Worm (Caenorhabditis elegans): ENCODE results near the gene srp-6.

Gene srp-6

ce11 chrV:7379384-7379783, 6.5 kb downstream of the srp-6 start, which contains the start of gene srsx-24:
Gene srsx-24 (minus strand): TSS chrV:7379484.
- no peak for TF ChIP-seq ztf-11 (tag; optimal IDR thresholded peaks at IDR 0.05)
- no peak for TF ChIP-seq nhr-237 (tag; optimal IDR thresholded peaks at IDR 0.05)
- TF ChIP-seq dmd-4 (tag; optimal IDR thresholded peaks at IDR 0.05) = no peak
- no peak for TF ChIP-seq unc-62 (GFP tag; optimal IDR thresholded peaks at IDR 0.05)
- no peak for TF ChIP-seq nhr-12 (tag; optimal IDR thresholded peaks at IDR 0.05)
- no peak for TF ChIP-seq sma-9 (GFP tag; optimal IDR thresholded peaks at IDR 0.05)
- no peak for TF ChIP-seq sma-9 (tag; optimal IDR thresholded peaks at IDR 0.05)

ce11 chrV:7374090-7374489, 11.8 kb downstream of the srp-6 start, which contains the start of gene srx-56:
Gene srx-56 (plus strand): TSS chrV:7374390.
- TF ChIP-seq nhr-237 (tag; optimal IDR thresholded peaks at IDR 0.05) = no peak

ce11 chrV:7369578-7369977, 16.3 kb downstream of the srp-6 start, which contains the start of gene srj-14:
Gene srj-14 (plus strand): TSS chrV:7369708.
- TF ChIP-seq ztf-4 (tag; optimal IDR thresholded peaks at IDR 0.05) (no peak), mbf-1 (tag; optimal IDR thresholded peaks at IDR 0.05) (no peak), Y55F3AM.14 (GFP tag; optimal IDR thresholded peaks at IDR 0.05) (no peak), aly-2 (tag; optimal IDR thresholded peaks at IDR 0.05) (no peak), nhr-21 (tag; optimal IDR thresholded peaks at IDR 0.05) (no peak), nhr-129 (tag; optimal IDR thresholded peaks at IDR 0.05) (no peak), lsy-2 (tag; optimal IDR thresholded peaks at IDR 0.05) (no peak), nhr-25 (tag; optimal IDR thresholded peaks at IDR 0.05) (no peak), lin-39 (tag; optimal IDR thresholded peaks at IDR 0.05) (no peak), fos-1 (tag; optimal IDR thresholded peaks at IDR 0.05) (no peak), elt-1 (tag; optimal IDR thresholded peaks at IDR 0.05) (no peak), mab-5 (tag; optimal IDR thresholded peaks at IDR 0.05) (no peak), skn-1 (tag; optimal IDR thresholded peaks at IDR 0.05) (no peak), nhr-237 (tag; optimal IDR thresholded peaks at IDR 0.05) (no peak), ceh-82 (tag; optimal IDR thresholded peaks at IDR 0.05) (no peak), nhr-23 (tag; optimal IDR thresholded peaks at IDR 0.05) (no peak), sma-3 (GFP tag; optimal IDR thresholded peaks at IDR 0.05) (no peak)

ce11 chrV:7364951-7365350, 21.0 kb downstream of the srp-6 start, which contains the start of gene exc-13:
Gene exc-13 (plus strand): TSS chrV:7365251.
- TF ChIP-seq lsy-2 (tag; optimal IDR thresholded peaks at IDR 0.05) (no peak), ztf-4 (tag; optimal IDR thresholded peaks at IDR 0.05) (no peak), sem-4 (tag; optimal IDR thresholded peaks at IDR 0.05) (no peak), dmd-4 (tag; optimal IDR thresholded peaks at IDR 0.05) (no peak), unc-39 (tag; optimal IDR thresholded peaks at IDR 0.05) (no peak), crh-2 (tag; optimal IDR thresholded peaks at IDR 0.05) (no peak), elt-1 (tag; optimal IDR thresholded peaks at IDR 0.05) (no peak), peb-1 (tag; optimal IDR thresholded peaks at IDR 0.05) (no peak), nhr-25 (tag; optimal IDR thresholded peaks at IDR 0.05) (no peak), lin-13 (GFP tag; optimal IDR thresholded peaks at IDR 0.05) (no peak)

ce11 chrV:7364059-7364458, 21.8 kb downstream of the srp-6 start, which contains the start of gene cyp-35A2:
Gene cyp-35A2 (minus strand): TSS chrV:7364182.
- TF ChIP-seq gmeb-1 (tag; optimal IDR thresholded peaks at IDR 0.05) (peak; percentile 27), alr-1 (tag; optimal IDR thresholded peaks at IDR 0.05) (no peak), fos-1 (tag; optimal IDR thresholded peaks at IDR 0.05) (peak; percentile 67)

- no peak for TF ChIP-seq peb-1 (tag; optimal IDR thresholded peaks at IDR 0.05)
- TF ChIP-seq unc-62 (GFP tag; optimal IDR thresholded peaks at IDR 0.05) = no peak
These were observed 24.2 kb downstream of the srp-6 start, which contains the start of gene cyp-35A1 for ce11 chrV:7361673-7362072. Gene cyp-35A1 (minus strand): TSS chrV:7361773.

- TF ChIP-seq ztf-1 (GFP tag; conservative IDR thresholded peaks at IDR 0.05) (no peak), mdl-1 (tag; optimal IDR thresholded peaks at IDR 0.05) (no peak), F13H6.1 (tag; optimal IDR thresholded peaks at IDR 0.05) (no peak), peb-1 (tag; optimal IDR thresholded peaks at IDR 0.05) (no peak), nhr-21 (tag; optimal IDR thresholded peaks at IDR 0.05) (no peak), lsy-2 (tag; optimal IDR thresholded peaks at IDR 0.05) (no peak), nhr-6 (tag; optimal IDR thresholded peaks at IDR 0.05) (no peak), ceh-16 (tag; optimal IDR thresholded peaks at IDR 0.05) (no peak), mab-5 (tag; optimal IDR thresholded peaks at IDR 0.05) (no peak), Y55F3AM.14 (GFP tag; optimal IDR thresholded peaks at IDR 0.05) (no peak), elt-1 (tag; optimal IDR thresholded peaks at IDR 0.05) (no peak), ztf-11 (tag; optimal IDR thresholded peaks at IDR 0.05) (no peak), unc-62 (GFP tag; optimal IDR thresholded peaks at IDR 0.05) (no peak), unc-39 (tag; optimal IDR thresholded peaks at IDR 0.05) (no peak), lin-11 (tag; optimal IDR thresholded peaks at IDR 0.05) (no peak), skn-1 (tag; optimal IDR thresholded peaks at IDR 0.05) (no peak), sma-3 (GFP tag; optimal IDR thresholded peaks at IDR 0.05) (no peak)
These were observed 28.8 kb downstream of the srp-6 start, which contains the start of gene C03G6.6 for ce11 chrV:7357132-7357531. Gene C03G6.6 (plus strand): TSS chrV:7357432.

All from whole organism, L2 larva.